Worm (Caenorhabditis elegans): ENCODE measurements around the gene gnrr-2.

gnrr-2 gene

ce11 chrV:14408774-14409173, at the start of gene gnrr-2:
Gene gnrr-2 (plus strand): TSS chrV:14409074.
- no peak for TF ChIP-seq ceh-36 (tag; optimal IDR thresholded peaks at IDR 0.05)
- TF ChIP-seq B0310.2 (tag; optimal IDR thresholded peaks at IDR 0.05), result no peak
- TF ChIP-seq hnd-1 (tag; optimal IDR thresholded peaks at IDR 0.05), result no peak
- no peak for TF ChIP-seq aly-1 (tag; optimal IDR thresholded peaks at IDR 0.05)
- no peak for TF ChIP-seq ceh-13 (GFP tag; optimal IDR thresholded peaks at IDR 0.05)
- TF ChIP-seq F13C5.2 (tag; optimal IDR thresholded peaks at IDR 0.05), result no peak
- TF ChIP-seq hmg-4 (GFP tag; optimal IDR thresholded peaks at IDR 0.05), result no peak
- no peak for TF ChIP-seq scrt-1 (GFP tag; IDR thresholded peaks at IDR 0.05)
- no peak for TF ChIP-seq hmbx-1 (tag; optimal IDR thresholded peaks at IDR 0.05)
- no peak for TF ChIP-seq tra-4 (tag; optimal IDR thresholded peaks at IDR 0.05)
- TF ChIP-seq tbx-11 (GFP tag; IDR thresholded peaks at IDR 0.05), result no peak
- TF ChIP-seq tbx-37 (GFP tag; conservative IDR thresholded peaks at IDR 0.05), result no peak
- TF ChIP-seq pes-1 (GFP tag; IDR thresholded peaks at IDR 0.05), result no peak
- TF ChIP-seq ama-1 (optimal IDR thresholded peaks at IDR 0.05), result no peak
- no peak for TF ChIP-seq sea-1 (GFP tag; conservative IDR thresholded peaks at IDR 0.05)
- no peak for TF ChIP-seq flt-1 (GFP tag; IDR thresholded peaks at IDR 0.05)
- TF ChIP-seq ets-7 (tag; optimal IDR thresholded peaks at IDR 0.05), result no peak

- no peak for TF ChIP-seq ceh-13 (GFP tag; optimal IDR thresholded peaks at IDR 0.05)
- no peak for TF ChIP-seq flt-1 (GFP tag; IDR thresholded peaks at IDR 0.05)
Measured at ce11 chrV:14361973-14362372, 46.9 kb upstream of the gnrr-2 start.

ce11 chrV:14364586-14365248, 44.2 kb upstream of the gnrr-2 start:
- TF ChIP-seq tbx-11 (GFP tag; IDR thresholded peaks at IDR 0.05) (no peak), sea-1 (GFP tag; conservative IDR thresholded peaks at IDR 0.05) (no peak), pes-1 (GFP tag; IDR thresholded peaks at IDR 0.05) (no peak), ceh-13 (GFP tag; optimal IDR thresholded peaks at IDR 0.05) (no peak), tra-4 (tag; optimal IDR thresholded peaks at IDR 0.05) (no peak)

DNA sequence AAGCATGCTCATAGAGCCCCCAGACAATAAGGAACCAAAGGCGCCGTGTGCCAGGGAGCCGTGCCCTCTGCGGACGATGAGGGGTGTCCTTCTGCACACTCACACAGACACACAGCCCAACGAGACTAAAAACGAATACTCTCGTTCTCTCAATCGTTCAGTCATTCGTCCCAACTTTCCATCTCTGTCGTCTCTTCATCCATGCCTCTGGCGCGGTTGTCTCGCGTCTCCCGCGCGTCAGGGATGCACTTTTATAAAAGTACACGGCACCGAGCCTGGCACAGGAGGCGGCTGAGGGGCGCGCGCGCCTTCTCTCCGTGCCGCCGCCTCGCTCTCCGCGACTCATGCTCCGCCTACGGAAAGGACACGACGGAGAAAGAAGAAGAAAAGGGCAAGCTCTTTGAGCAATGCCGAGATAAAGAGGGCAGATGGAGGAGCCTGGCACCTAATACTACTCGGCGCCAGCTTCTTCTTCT, 42.3 kb upstream of the gnrr-2 start:
- TF ChIP-seq ceh-13 (GFP tag; optimal IDR thresholded peaks at IDR 0.05), result no peak
- TF ChIP-seq tra-4 (tag; optimal IDR thresholded peaks at IDR 0.05), result no peak
- no peak for TF ChIP-seq ceh-36 (tag; optimal IDR thresholded peaks at IDR 0.05)
- TF ChIP-seq hmbx-1 (tag; optimal IDR thresholded peaks at IDR 0.05), result no peak
- TF ChIP-seq aly-1 (tag; optimal IDR thresholded peaks at IDR 0.05), result peak; percentile 16
- TF ChIP-seq F13C5.2 (tag; optimal IDR thresholded peaks at IDR 0.05), result no peak

ce11 chrV:14368272-14369052, 40.4 kb upstream of the gnrr-2 start:
- TF ChIP-seq flt-1 (GFP tag; IDR thresholded peaks at IDR 0.05), result no peak
- no peak for TF ChIP-seq aly-1 (tag; optimal IDR thresholded peaks at IDR 0.05)
- no peak for TF ChIP-seq ama-1 (optimal IDR thresholded peaks at IDR 0.05)
- no peak for TF ChIP-seq ets-7 (tag; optimal IDR thresholded peaks at IDR 0.05)
- no peak for TF ChIP-seq tbx-11 (GFP tag; IDR thresholded peaks at IDR 0.05)
- TF ChIP-seq ceh-13 (GFP tag; optimal IDR thresholded peaks at IDR 0.05), result no peak
- TF ChIP-seq pes-1 (GFP tag; IDR thresholded peaks at IDR 0.05), result no peak
- no peak for TF ChIP-seq tra-4 (tag; optimal IDR thresholded peaks at IDR 0.05)
- no peak for TF ChIP-seq B0310.2 (tag; optimal IDR thresholded peaks at IDR 0.05)
- TF ChIP-seq F13C5.2 (tag; optimal IDR thresholded peaks at IDR 0.05), result no peak
- no peak for TF ChIP-seq tbx-37 (GFP tag; conservative IDR thresholded peaks at IDR 0.05)
- TF ChIP-seq hnd-1 (tag; optimal IDR thresholded peaks at IDR 0.05), result no peak
- TF ChIP-seq scrt-1 (GFP tag; IDR thresholded peaks at IDR 0.05), result no peak
- no peak for TF ChIP-seq sea-1 (GFP tag; conservative IDR thresholded peaks at IDR 0.05)

ce11 chrV:14369412-14369811, 39.5 kb upstream of the gnrr-2 start:
- TF ChIP-seq F13C5.2 (tag; optimal IDR thresholded peaks at IDR 0.05) (no peak), ceh-13 (GFP tag; optimal IDR thresholded peaks at IDR 0.05) (no peak), scrt-1 (GFP tag; IDR thresholded peaks at IDR 0.05) (no peak), hnd-1 (tag; optimal IDR thresholded peaks at IDR 0.05) (no peak), aly-1 (tag; optimal IDR thresholded peaks at IDR 0.05) (no peak), hmg-4 (GFP tag; optimal IDR thresholded peaks at IDR 0.05) (no peak)

DNA sequence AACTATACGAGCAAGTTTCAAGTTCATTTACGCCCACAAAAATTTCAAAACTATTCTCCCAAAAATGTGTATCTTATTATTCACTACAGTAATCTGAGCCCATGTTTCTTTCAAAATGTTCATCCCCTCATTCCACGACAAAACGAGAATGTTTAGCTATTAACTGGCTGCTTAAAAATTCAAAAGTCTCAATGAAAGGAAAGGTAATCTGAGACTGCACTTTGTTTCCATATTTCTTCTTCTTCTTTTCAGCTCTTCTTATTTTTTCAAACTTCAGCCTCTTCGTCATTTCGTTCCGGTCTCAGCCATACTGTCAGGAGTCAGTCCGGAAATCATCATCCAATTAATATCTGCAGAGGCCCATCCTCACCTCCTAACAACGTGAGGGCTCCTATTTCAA, 36.1 kb upstream of the gnrr-2 start, which contains the start of gene unc-39:
Gene unc-39 (plus strand): TSS at position 301 of the 400 bp plus-strand sequence.
- TF ChIP-seq hmg-4 (GFP tag; optimal IDR thresholded peaks at IDR 0.05) (no peak), sea-1 (GFP tag; conservative IDR thresholded peaks at IDR 0.05) (no peak), B0310.2 (tag; optimal IDR thresholded peaks at IDR 0.05) (no peak), hmbx-1 (tag; optimal IDR thresholded peaks at IDR 0.05) (no peak), ceh-36 (tag; optimal IDR thresholded peaks at IDR 0.05) (no peak), ets-7 (tag; optimal IDR thresholded peaks at IDR 0.05) (no peak), tra-4 (tag; optimal IDR thresholded peaks at IDR 0.05) (no peak), pes-1 (GFP tag; IDR thresholded peaks at IDR 0.05) (no peak), scrt-1 (GFP tag; IDR thresholded peaks at IDR 0.05) (no peak), ama-1 (optimal IDR thresholded peaks at IDR 0.05) (no peak), flt-1 (GFP tag; IDR thresholded peaks at IDR 0.05) (no peak), hnd-1 (tag; optimal IDR thresholded peaks at IDR 0.05) (no peak), tbx-11 (GFP tag; IDR thresholded peaks at IDR 0.05) (no peak), aly-1 (tag; optimal IDR thresholded peaks at IDR 0.05) (no peak), tbx-37 (GFP tag; conservative IDR thresholded peaks at IDR 0.05) (no peak), ceh-13 (GFP tag; optimal IDR thresholded peaks at IDR 0.05) (no peak), F13C5.2 (tag; optimal IDR thresholded peaks at IDR 0.05) (no peak)
